Worm (Caenorhabditis elegans): Measurements from ENCODE around the gene dpy-27.
A peak's percentile ranks its signal among the peaks of the same experiment; 100 is the strongest.

Gene dpy-27

ce11 chrIII:3764584-3764983, 54.9 kb downstream of the dpy-27 start:
- TF ChIP-seq xnd-1 (tag; optimal IDR thresholded peaks at IDR 0.05): no peak
- TF ChIP-seq snpc-4 (GFP tag; optimal IDR thresholded peaks at IDR 0.05): no peak
- peak in 3 of 4 experiments; percentile 46 to 81 (median 59) for TF ChIP-seq snpc-4 (tag; optimal IDR thresholded peaks at IDR 0.05)

ce11 chrIII:3764043-3764442, 55.4 kb downstream of the dpy-27 start:
- TF ChIP-seq sdz-38 (tag; optimal IDR thresholded peaks at IDR 0.05) (no peak), atf-7 (tag; optimal IDR thresholded peaks at IDR 0.05) (peak; percentile 2), repo-1 (tag; optimal IDR thresholded peaks at IDR 0.05) (no peak), dox-1 (GFP tag; IDR thresholded peaks at IDR 0.05) (peak; percentile 27; the same call in 1 of the 2 replicates), madf-8 (GFP tag; conservative IDR thresholded peaks at IDR 0.05) (no peak), Y95B8A.8 (GFP tag; IDR thresholded peaks at IDR 0.05) (no peak), lin-54 (GFP tag; optimal IDR thresholded peaks at IDR 0.05) (no peak), hlh-26 (GFP tag; conservative IDR thresholded peaks at IDR 0.05) (no peak), nhr-80 (tag; optimal IDR thresholded peaks at IDR 0.05) (peak; percentile 91), dpl-1 (GFP tag; optimal IDR thresholded peaks at IDR 0.05) (no peak), egl-44 (GFP tag; IDR thresholded peaks at IDR 0.05) (no peak), efl-1 (GFP tag; optimal IDR thresholded peaks at IDR 0.05) (no peak), madf-10 (tag; optimal IDR thresholded peaks at IDR 0.05) (no peak), lsl-1 (GFP tag; optimal IDR thresholded peaks at IDR 0.05) (no peak), pha-4 (tag; optimal IDR thresholded peaks at IDR 0.05) (no peak), ztf-26 (tag; optimal IDR thresholded peaks at IDR 0.05) (no peak), aptf-2 (GFP tag; conservative IDR thresholded peaks at IDR 0.05) (no peak)
